Worm (Caenorhabditis elegans) whole organism, L4 larva: ENCODE results near the gene H11E01.3.

ENCODE experiments used
- F26F4.8 ChIP-seq: fragments of 200-800 bp; sonication (Bioruptor generic); conservative IDR thresholded peaks from 2 replicates; pipeline ENCODE4 v1.3.6; 2022; ENCODE audit warnings: missing genetic modification characterization, missing compliant biosample characterization
- ZK337.2 ChIP-seq: fragments of 200-800 bp; sonication (Bioruptor generic); IDR thresholded peaks from 2 replicates; pipeline ENCODE4 v1.3.6; 2022; ENCODE audit warnings: missing genetic modification reagents, missing genetic modification characterization, missing compliant biosample characterization
- aly-2 ChIP-seq: sonication (generic microtip); optimal IDR thresholded peaks from 2 replicates; lab custom pipeline; 2018; ENCODE audit warnings: missing biosample characterization, missing genetic modification characterization
- arid-1 ChIP-seq: fragments of 200-800 bp; sonication (Bioruptor generic); conservative IDR thresholded peaks from 2 replicates; pipeline ENCODE4 v1.3.6; 2022; ENCODE audit warnings: missing genetic modification reagents, missing genetic modification characterization, missing compliant biosample characterization
- ceh-28 ChIP-seq: fragments of 150-350 bp; optimal IDR thresholded peaks from 2 replicates; lab custom pipeline; 2014; ENCODE audit warnings: missing biosample characterization, missing genetic modification reagents, missing genetic modification characterization
- ceh-62 ChIP-seq: sonication (generic microtip); optimal IDR thresholded peaks from 2 replicates; lab custom pipeline; 2017; ENCODE audit warnings: missing biosample characterization, missing genetic modification characterization
- daf-16 ChIP-seq, 3 experiments: sonication (generic microtip); optimal IDR thresholded peaks; 2 replicates each; lab custom pipeline; 2016 to 2017; ENCODE audit warnings: missing genetic modification characterization in 3 of 3, missing genetic modification reagents in 3 of 3, mild to moderate bottlenecking in 2 of 3, missing compliant biosample characterization in 2 of 3, missing biosample characterization in 1 of 3, moderate library complexity in 1 of 3
- dmd-8 ChIP-seq: fragments of 200-800 bp; sonication (Bioruptor generic); IDR thresholded peaks from 2 replicates; pipeline ENCODE4 v1.3.6; 2022; ENCODE audit warnings: missing genetic modification characterization, missing compliant biosample characterization
- egl-43 ChIP-seq: fragments of 200-800 bp; sonication (Bioruptor generic); IDR thresholded peaks from 2 replicates; pipeline ENCODE4 v1.3.6; 2022; ENCODE audit warnings: missing genetic modification reagents, missing genetic modification characterization, missing compliant biosample characterization
- gei-8 ChIP-seq: fragments of 200-800 bp; sonication (Bioruptor generic); optimal IDR thresholded peaks from 2 replicates; lab custom pipeline; 2018; ENCODE audit warnings: mild to moderate bottlenecking, missing genetic modification characterization, missing compliant biosample characterization
- jun-1 ChIP-seq: fragments of 150-350 bp; optimal IDR thresholded peaks from 2 replicates; lab custom pipeline; 2014; ENCODE audit warnings: missing biosample characterization, missing genetic modification reagents, missing genetic modification characterization
- lim-7 ChIP-seq: fragments of 200-800 bp; sonication (Bioruptor generic); IDR thresholded peaks from 2 replicates; pipeline ENCODE4 v1.3.6; 2022; ENCODE audit warnings: missing genetic modification characterization, missing compliant biosample characterization
- mep-1 ChIP-seq: fragments of 150-350 bp; sonication (generic microtip); optimal IDR thresholded peaks from 3 replicates; lab custom pipeline; 2014; ENCODE audit warnings: missing biosample characterization, missing genetic modification characterization
- nhr-28 ChIP-seq: fragments of 150-350 bp; optimal IDR thresholded peaks from 2 replicates; lab custom pipeline; 2014; ENCODE audit warnings: missing biosample characterization, missing genetic modification characterization
- nhr-41 ChIP-seq: fragments of 200-800 bp; sonication (Bioruptor generic); IDR thresholded peaks from 2 replicates; pipeline ENCODE4 v1.3.6; 2022; ENCODE audit warnings: missing genetic modification reagents, missing genetic modification characterization, missing compliant biosample characterization
- nhr-6 ChIP-seq: fragments of 150-350 bp; optimal IDR thresholded peaks from 2 replicates; lab custom pipeline; 2014; ENCODE audit warnings: missing biosample characterization, missing genetic modification characterization
- set-16 ChIP-seq: fragments of 200-800 bp; sonication (Bioruptor generic); IDR thresholded peaks from 2 replicates; pipeline ENCODE4 v1.3.6; 2022; ENCODE audit warnings: missing genetic modification reagents, missing genetic modification characterization, missing compliant biosample characterization
- tag-97 ChIP-seq: fragments of 200-800 bp; sonication (Bioruptor generic); IDR thresholded peaks from 2 replicates; pipeline ENCODE4 v1.3.6; 2022; ENCODE audit warnings: missing genetic modification characterization, missing compliant biosample characterization
- unc-62 ChIP-seq, 3 experiments: fragments of 150-350 bp in 1 of 3; sonication (generic microtip); optimal IDR thresholded peaks in 2 of 3; peaks in 1 of 3; 1 replicate in 1 of 3; 2 replicates in 2 of 3; lab custom pipeline; 2014 to 2017; ENCODE audit warnings: missing biosample characterization in 3 of 3, missing genetic modification characterization in 3 of 3, missing genetic modification reagents in 3 of 3, missing genotype in 1 of 3
- zip-11 ChIP-seq: fragments of 200-800 bp; sonication (Bioruptor generic); IDR thresholded peaks from 2 replicates; pipeline ENCODE4 v1.3.6; 2022; ENCODE audit warnings: missing genetic modification characterization, missing compliant biosample characterization
- zip-2 ChIP-seq: fragments of 150-350 bp; optimal IDR thresholded peaks from 2 replicates; lab custom pipeline; 2014; ENCODE audit warnings: missing biosample characterization, missing genetic modification characterization
- ztf-7 ChIP-seq: fragments of 150-350 bp; optimal IDR thresholded peaks from 2 replicates; lab custom pipeline; 2014; ENCODE audit warnings: missing biosample characterization, missing genetic modification characterization

The H11E01.3 gene

DNA sequence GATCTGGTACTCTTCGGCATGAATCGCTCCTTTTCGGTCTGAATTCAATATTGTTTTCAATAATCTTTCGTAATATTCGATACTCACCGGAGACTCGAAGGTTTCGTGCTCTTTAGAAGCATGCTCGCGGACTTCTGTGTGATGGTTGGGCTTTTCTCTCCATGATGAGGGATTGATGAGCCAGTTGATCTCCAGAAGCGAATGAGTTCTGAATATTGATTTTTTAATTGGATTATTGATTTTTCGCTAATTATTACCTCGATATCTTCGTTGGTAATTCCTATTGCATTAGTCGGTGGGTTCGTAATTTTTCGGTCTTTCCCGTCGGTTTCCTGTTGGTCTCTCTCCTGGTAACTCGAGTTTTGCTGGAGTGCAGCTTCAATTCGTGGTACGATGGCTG is 62.4 kb downstream of the H11E01.3 start:
- TF ChIP-seq ceh-62 (tag; lab: Kevin White, UChicago), result no peak
- TF ChIP-seq zip-11 (GFP tag; lab: Robert Waterston, UW), result no peak
- TF ChIP-seq unc-62 (GFP tag; optimal IDR thresholded peaks at IDR 0.05 in 1 of 2; lab: Kevin White, UChicago), result peak in 1 of 2 experiments; percentile 82
- TF ChIP-seq unc-62 (tag; optimal IDR thresholded peaks at IDR 0.05; lab: Kevin White, UChicago), result no peak
- TF ChIP-seq ceh-28, result peak; percentile 63
- no peak for TF ChIP-seq jun-1 (tag; lab: Kevin White, UChicago)
- TF ChIP-seq, all 104 proteins: peak for 2

DNA sequence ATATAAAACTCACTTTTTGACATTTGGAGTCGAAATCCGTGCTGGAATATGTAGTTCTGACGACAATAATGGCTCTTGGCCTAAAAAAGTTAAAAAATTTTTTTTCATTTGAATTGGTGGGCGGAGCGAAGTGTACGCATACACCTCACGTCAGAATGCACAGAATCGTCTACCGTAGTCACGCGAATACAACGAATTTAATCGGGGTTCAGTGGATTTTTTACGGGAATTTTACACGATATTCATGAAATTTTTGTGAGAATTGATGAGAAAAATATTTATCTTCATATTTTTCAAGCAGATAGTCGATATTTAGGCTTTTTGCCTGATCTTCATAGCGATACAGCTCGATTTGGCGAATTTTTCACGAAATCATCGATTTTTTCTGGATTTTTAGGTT is 64.0 kb downstream of the H11E01.3 start, which contains the start of gene R09H3.3:
Gene R09H3.3, minus strand, starts transcription at position 101 of the 400 bp plus-strand sequence.
- TF ChIP-seq daf-16 (GFP tag; optimal IDR thresholded peaks at IDR 0.05; lab: Kevin White, UChicago) (no peak), daf-16 (tag; optimal IDR thresholded peaks at IDR 0.05; lab: Kevin White, UChicago) (no peak), mep-1 (tag; lab: Kevin White, UChicago) (no peak), nhr-6 (tag; lab: Kevin White, UChicago) (no peak), ceh-28 (no peak), set-16 (no peak), F26F4.8 (GFP tag; lab: Robert Waterston, UW) (no peak), ZK337.2 (GFP tag; lab: Robert Waterston, UW) (no peak), dmd-8 (no peak), nhr-28 (tag; lab: Kevin White, UChicago) (no peak), egl-43 (no peak), zip-11 (GFP tag; lab: Robert Waterston, UW) (no peak), nhr-41 (GFP tag; lab: Robert Waterston, UW) (no peak), zip-2 (tag; lab: Kevin White, UChicago) (no peak), lim-7 (GFP tag; lab: Robert Waterston, UW) (no peak), arid-1 (no peak), tag-97 (GFP tag; lab: Robert Waterston, UW) (no peak), gei-8 (GFP tag; lab: Kevin White, UChicago) (no peak), aly-2 (tag; lab: Kevin White, UChicago) (no peak), ztf-7 (tag; lab: Kevin White, UChicago) (no peak)
- TF ChIP-seq, all 104 proteins: peak for 0
